Worm (Caenorhabditis elegans) whole organism, L4/young adult: ENCODE results near the gene C28G1.6.

ENCODE experiments used
- W03F9.2 ChIP-seq: fragments of 150-350 bp; optimal IDR thresholded peaks from 2 replicates; lab custom pipeline; 2014; ENCODE audit warnings: missing biosample characterization, missing genetic modification characterization
- him-1 ChIP-seq: sonication (generic microtip); optimal IDR thresholded peaks from 2 replicates; lab custom pipeline; 2016; ENCODE audit warnings: missing genotype, missing genetic modification reagents, missing genetic modification characterization, missing compliant biosample characterization

ce11 chrX:8786687-8787086, 44.4 kb downstream of the C28G1.6 start:
- TF ChIP-seq him-1 (tag; lab: Kevin White, UChicago) (no peak), W03F9.2 (no peak)
